Worm (Caenorhabditis elegans): ENCODE data around the gene ins-37.
A peak's percentile ranks its signal among the peaks of the same experiment; 100 is the strongest.

Gene ins-37

DNA sequence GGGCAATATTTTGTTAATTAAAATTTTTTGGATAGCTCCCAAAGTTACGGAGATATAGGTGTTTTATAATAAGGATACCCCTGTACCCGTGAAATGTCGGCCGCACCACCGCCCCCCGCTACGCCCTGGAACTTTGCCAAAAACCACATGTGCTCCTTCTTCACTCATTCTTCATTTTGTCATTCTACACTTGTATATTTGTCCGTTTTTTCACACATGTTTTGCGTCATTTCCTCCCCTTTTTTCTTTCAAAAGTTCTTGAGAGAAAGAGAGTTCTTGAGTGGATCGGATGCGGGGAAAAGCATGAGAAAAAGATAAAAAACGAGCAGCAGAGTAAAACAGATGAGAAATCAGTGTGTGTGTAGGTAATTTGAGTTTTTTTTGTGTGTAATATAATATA lies 47.1 kb downstream of the ins-37 start:
- TF ChIP-seq hlh-8 (tag; optimal IDR thresholded peaks at IDR 0.05), result peak; percentile 40
- TF ChIP-seq ceh-18 (tag; optimal IDR thresholded peaks at IDR 0.05), result no peak

- TF ChIP-seq ztf-16 (tag; optimal IDR thresholded peaks at IDR 0.05) (no peak), ceh-31 (tag; optimal IDR thresholded peaks at IDR 0.05) (no peak), lim-6 (tag; optimal IDR thresholded peaks at IDR 0.05) (no peak), sdc-2 (tag; optimal IDR thresholded peaks at IDR 0.05) (no peak), ceh-48 (tag; optimal IDR thresholded peaks at IDR 0.05) (no peak), zip-5 (tag; optimal IDR thresholded peaks at IDR 0.05) (no peak), tbx-7 (tag; optimal IDR thresholded peaks at IDR 0.05) (no peak), F13H6.1 (tag; optimal IDR thresholded peaks at IDR 0.05) (no peak), hlh-6 (tag; optimal IDR thresholded peaks at IDR 0.05) (no peak)
Measured at ce11 chrII:13786899-13787298, 49.0 kb downstream of the ins-37 start.

- TF ChIP-seq che-1 (tag; optimal IDR thresholded peaks at IDR 0.05), result no peak
- no peak for TF ChIP-seq madf-2 (tag; optimal IDR thresholded peaks at IDR 0.05)
- TF ChIP-seq K09A11.1 (tag; optimal IDR thresholded peaks at IDR 0.05; ENCODE audit: insufficient read depth), result no peak
- no peak for TF ChIP-seq sox-4 (tag; optimal IDR thresholded peaks at IDR 0.05)
- no peak for TF ChIP-seq nhr-11 (tag; optimal IDR thresholded peaks at IDR 0.05)
- TF ChIP-seq unc-86 (tag; optimal IDR thresholded peaks at IDR 0.05), result no peak
- no peak for TF ChIP-seq ttx-3 (tag; optimal IDR thresholded peaks at IDR 0.05)
- no peak for TF ChIP-seq pat-9 (tag; optimal IDR thresholded peaks at IDR 0.05)
- TF ChIP-seq fkh-6 (tag; optimal IDR thresholded peaks at IDR 0.05), result no peak
- no peak for TF ChIP-seq T23F11.4 (GFP tag; optimal IDR thresholded peaks at IDR 0.05)
- TF ChIP-seq fkh-10 (GFP tag; optimal IDR thresholded peaks at IDR 0.05), result no peak
- TF ChIP-seq pqm-1 (tag; optimal IDR thresholded peaks at IDR 0.05), result no peak
- TF ChIP-seq pag-3 (tag; optimal IDR thresholded peaks at IDR 0.05; ENCODE audit: borderline replicate concordance), result no peak
Measured at ce11 chrII:13785582-13785981, 50.3 kb downstream of the ins-37 start.
